Fruit fly (Drosophila melanogaster): ENCODE data around the gene hwt.

hwt gene

dm6 chrX:12582984-12583869 lies 15.0 kb upstream of the hwt start, which contains the start of gene Pits (continued):
- peak; percentile 56 for TF ChIP-seq grau (tag; optimal IDR thresholded peaks at IDR 0.05)
- TF ChIP-seq CG6813 (GFP tag; optimal IDR thresholded peaks at IDR 0.05), result peak; percentile 64
- TF ChIP-seq nom (GFP tag; optimal IDR thresholded peaks at IDR 0.05), result peak; percentile 81
- TF ChIP-seq CG18476 (GFP tag; optimal IDR thresholded peaks at IDR 0.05), result peak; percentile 42
- no peak for TF ChIP-seq nerfin-2 (GFP tag; IDR thresholded peaks at IDR 0.05; ENCODE audit: partially characterized antibody)
- TF ChIP-seq HLH4C (GFP tag; IDR thresholded peaks at IDR 0.05; ENCODE audit: partially characterized antibody), result peak; percentile 53; the same call in 1 of the 3 replicates
- peak; percentile 84 for TF ChIP-seq Deaf1 (tag; optimal IDR thresholded peaks at IDR 0.05)
- no peak for TF ChIP-seq Lpt (GFP tag; optimal IDR thresholded peaks at IDR 0.05)
- no peak for TF ChIP-seq CG8765 (GFP tag; IDR thresholded peaks at IDR 0.05)
- TF ChIP-seq CG5953 (GFP tag; IDR thresholded peaks at IDR 0.05), result 0 out of 2 replicates have a peak, but pooled peaks have one; percentile 23
- TF ChIP-seq CG18764 (GFP tag; optimal IDR thresholded peaks at IDR 0.05), result peak; percentile 11
- TF ChIP-seq ems (GFP tag; optimal IDR thresholded peaks at IDR 0.05), result peak; percentile 48
- TF ChIP-seq bbx (GFP tag; IDR thresholded peaks at IDR 0.05; ENCODE audit: partially characterized antibody), result peak; percentile 71
- TF ChIP-seq CG17328 (GFP tag; IDR thresholded peaks at IDR 0.05), result no peak
- TF ChIP-seq Dref (GFP tag; IDR thresholded peaks at IDR 0.05), result peak; percentile 42; the same call in 1 of the 2 replicates
- TF ChIP-seq zfh1 (GFP tag; IDR thresholded peaks at IDR 0.05), result peak; percentile 47; the same call in 2 of the 3 replicates
- TF ChIP-seq Abd-B (GFP tag; optimal IDR thresholded peaks at IDR 0.05), result peak; percentile 27
- TF ChIP-seq E2f2 (GFP tag; IDR thresholded peaks at IDR 0.05), result peak; percentile 67
- peak; percentile 42 for TF ChIP-seq unc-4 (GFP tag; IDR thresholded peaks at IDR 0.05; ENCODE audit: partially characterized antibody)
- no peak for TF ChIP-seq Bteb2 (GFP tag; optimal IDR thresholded peaks at IDR 0.05)
- peak; percentile 55 for TF ChIP-seq CG12391 (tag; optimal IDR thresholded peaks at IDR 0.05)
- TF ChIP-seq Max (GFP tag; optimal IDR thresholded peaks at IDR 0.05), result peak; percentile 48
- TF ChIP-seq Hmr (GFP tag; optimal IDR thresholded peaks at IDR 0.05), result peak; percentile 79
- peak; percentile 61 for TF ChIP-seq CG3163 (GFP tag; optimal IDR thresholded peaks at IDR 0.05)
- peak; percentile 73 for TF ChIP-seq Hey (tag; optimal IDR thresholded peaks at IDR 0.05)
- peak; percentile 66; the same call in 1 of the 2 replicates for TF ChIP-seq NFAT (GFP tag; IDR thresholded peaks at IDR 0.05)
- peak; percentile 81 for TF ChIP-seq MESR4 (GFP tag; optimal IDR thresholded peaks at IDR 0.05)
- TF ChIP-seq CG11456 (GFP tag; IDR thresholded peaks at IDR 0.05), result peak; percentile 67; the same call in 2 of the 3 replicates
- no peak for TF ChIP-seq zfh2 (GFP tag; optimal IDR thresholded peaks at IDR 0.05)
- TF ChIP-seq Rx (GFP tag; IDR thresholded peaks at IDR 0.05), result no peak
- peak; percentile 40 for TF ChIP-seq shn (GFP tag; optimal IDR thresholded peaks at IDR 0.05)
- no peak for TF ChIP-seq CG2875 (GFP tag; optimal IDR thresholded peaks at IDR 0.05)
- TF ChIP-seq rib (GFP tag; IDR thresholded peaks at IDR 0.05), result peak; percentile 69; the same call in 1 of the 2 replicates
- no peak for TF ChIP-seq Hr39 (optimal IDR thresholded peaks at IDR 0.05)
- no peak for TF ChIP-seq Doc3 (GFP tag; IDR thresholded peaks at IDR 0.05; ENCODE audit: partially characterized antibody)
- no peak for TF ChIP-seq CG7786 (GFP tag; optimal IDR thresholded peaks at IDR 0.05)
- peak; percentile 45 for TF ChIP-seq CG7556 (GFP tag; optimal IDR thresholded peaks at IDR 0.05)
- TF ChIP-seq vvl (GFP tag; IDR thresholded peaks at IDR 0.05), result peak; percentile 43
- peak; percentile 27 for TF ChIP-seq unpg (GFP tag; optimal IDR thresholded peaks at IDR 0.05)
- no peak for TF ChIP-seq CG12236 (GFP tag; optimal IDR thresholded peaks at IDR 0.05)
- peak; percentile 38 for TF ChIP-seq CG8388 (GFP tag; optimal IDR thresholded peaks at IDR 0.05)
- no peak for TF ChIP-seq CG15011 (GFP tag; optimal IDR thresholded peaks at IDR 0.05)
- peak; percentile 30 for TF ChIP-seq lilli (GFP tag; optimal IDR thresholded peaks at IDR 0.05)
- peak; percentile 50; the same call in 1 of the 3 replicates for TF ChIP-seq CG34224 (GFP tag; IDR thresholded peaks at IDR 0.05; ENCODE audit: partially characterized antibody)
- TF ChIP-seq CG15479 (GFP tag; optimal IDR thresholded peaks at IDR 0.05), result peak; percentile 39
- TF ChIP-seq D (optimal IDR thresholded peaks at IDR 0.05), result no peak
- TF ChIP-seq D (GFP tag; optimal IDR thresholded peaks at IDR 0.05), result no peak
- no peak for TF ChIP-seq CG31388 (GFP tag; optimal IDR thresholded peaks at IDR 0.05)
